Worm (Caenorhabditis elegans): ENCODE measurements around the gene zhp-4.
A peak's percentile ranks its signal among the peaks of the same experiment; 100 is the strongest.

The zhp-4 gene

DNA sequence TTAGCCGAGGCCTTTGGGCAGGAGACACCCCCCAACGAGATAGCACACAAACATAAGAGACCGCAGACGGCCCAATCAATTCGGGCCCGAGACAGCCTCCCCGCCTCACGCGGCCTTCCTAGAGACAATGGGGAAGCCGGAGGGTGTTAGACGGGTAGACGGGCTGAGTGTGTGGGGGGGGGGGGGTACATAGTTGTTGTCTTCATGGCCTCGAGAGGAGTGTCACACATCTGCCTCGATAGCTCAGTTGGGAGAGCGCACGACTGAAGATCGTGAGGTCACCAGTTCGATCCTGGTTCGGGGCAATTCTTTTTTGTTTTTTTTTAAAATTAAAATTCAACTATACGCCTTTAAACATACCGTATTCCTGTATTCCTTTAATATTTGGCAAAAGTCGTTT lies 24.2 kb upstream of the zhp-4 start (continued):
- TF ChIP-seq zfp-3 (GFP tag; conservative IDR thresholded peaks at IDR 0.05) (peak; percentile 40; the same call in 1 of the 2 replicates), mes-2 (tag; optimal IDR thresholded peaks at IDR 0.05; ENCODE audit: poor library complexity, severe bottlenecking) (peak; percentile 64), nhr-42 (GFP tag; IDR thresholded peaks at IDR 0.05) (no peak; the same call in 1 of the 2 replicates), pha-4 (GFP tag; IDR thresholded peaks at IDR 0.05) (peak; percentile 92), pha-4 (tag; optimal IDR thresholded peaks at IDR 0.05) (no peak), fos-1 (tag; optimal IDR thresholded peaks at IDR 0.05) (no peak)

DNA sequence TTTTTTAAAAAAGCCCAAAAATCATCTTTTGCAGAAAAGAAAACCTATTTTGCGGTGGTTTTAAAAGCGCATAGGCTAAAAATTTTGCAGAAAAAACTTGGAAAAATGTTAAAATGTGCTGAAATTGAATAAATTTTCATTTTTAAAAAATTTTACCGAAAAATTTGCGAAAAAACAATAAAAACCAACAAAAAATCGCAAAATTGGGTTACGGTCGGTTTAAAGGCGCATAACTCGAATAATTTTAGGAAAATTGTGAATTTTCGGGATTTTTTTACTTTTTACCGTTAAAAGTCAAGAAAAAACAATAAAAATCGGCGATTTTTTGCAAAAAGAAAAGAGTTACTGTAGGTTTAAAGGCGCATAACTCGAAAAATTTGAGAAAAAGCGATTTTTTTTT lies 23.7 kb upstream of the zhp-4 start:
- TF ChIP-seq dmd-9 (GFP tag; IDR thresholded peaks at IDR 0.05) (no peak), daf-12 (tag; optimal IDR thresholded peaks at IDR 0.05) (no peak), Y105C5A.15 (GFP tag; IDR thresholded peaks at IDR 0.05) (no peak), ceh-32 (tag; optimal IDR thresholded peaks at IDR 0.05; ENCODE audit: poor library complexity) (no peak), R02D3.7 (tag; optimal IDR thresholded peaks at IDR 0.05) (no peak), egl-27 (tag; optimal IDR thresholded peaks at IDR 0.05) (no peak), ces-1 (GFP tag; optimal IDR thresholded peaks at IDR 0.05) (no peak), F26F4.8 (GFP tag; conservative IDR thresholded peaks at IDR 0.05) (no peak), unc-39 (tag; optimal IDR thresholded peaks at IDR 0.05) (no peak), nhr-10 (tag; optimal IDR thresholded peaks at IDR 0.05) (no peak), ztf-11 (tag; optimal IDR thresholded peaks at IDR 0.05) (no peak), dpl-1 (GFP tag; optimal IDR thresholded peaks at IDR 0.05) (no peak), nhr-25 (tag; optimal IDR thresholded peaks at IDR 0.05; ENCODE audit: borderline replicate concordance, insufficient read depth) (no peak), Y75B8A.6 (GFP tag; IDR thresholded peaks at IDR 0.05) (no peak)

DNA sequence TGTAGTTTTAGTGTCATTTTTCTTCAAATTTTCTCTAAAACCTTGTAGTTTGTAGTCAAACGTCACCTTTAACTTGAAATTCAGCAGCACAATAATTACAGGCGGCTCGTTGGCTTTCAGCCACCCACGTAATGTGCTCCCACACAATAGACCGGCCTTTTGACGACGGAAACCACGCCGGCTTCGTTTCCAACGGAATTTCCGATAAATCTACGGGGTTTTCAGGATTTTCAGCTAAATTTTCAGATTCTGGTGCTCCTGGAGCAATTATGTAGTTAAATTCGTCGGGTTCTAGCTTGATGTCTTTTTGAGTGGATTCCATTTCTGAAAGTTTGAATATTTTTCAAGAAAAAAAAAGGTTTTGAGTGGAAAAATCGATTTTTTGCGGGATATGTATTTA lies 23.0 kb upstream of the zhp-4 start, which contains the start of gene bed-1:
bed-1 (minus strand) TSS at position 337 of the 400 bp plus-strand sequence.
- TF ChIP-seq daf-19 (GFP tag; conservative IDR thresholded peaks at IDR 0.05) (no peak), aha-1 (tag) (peak; percentile 68)

DNA sequence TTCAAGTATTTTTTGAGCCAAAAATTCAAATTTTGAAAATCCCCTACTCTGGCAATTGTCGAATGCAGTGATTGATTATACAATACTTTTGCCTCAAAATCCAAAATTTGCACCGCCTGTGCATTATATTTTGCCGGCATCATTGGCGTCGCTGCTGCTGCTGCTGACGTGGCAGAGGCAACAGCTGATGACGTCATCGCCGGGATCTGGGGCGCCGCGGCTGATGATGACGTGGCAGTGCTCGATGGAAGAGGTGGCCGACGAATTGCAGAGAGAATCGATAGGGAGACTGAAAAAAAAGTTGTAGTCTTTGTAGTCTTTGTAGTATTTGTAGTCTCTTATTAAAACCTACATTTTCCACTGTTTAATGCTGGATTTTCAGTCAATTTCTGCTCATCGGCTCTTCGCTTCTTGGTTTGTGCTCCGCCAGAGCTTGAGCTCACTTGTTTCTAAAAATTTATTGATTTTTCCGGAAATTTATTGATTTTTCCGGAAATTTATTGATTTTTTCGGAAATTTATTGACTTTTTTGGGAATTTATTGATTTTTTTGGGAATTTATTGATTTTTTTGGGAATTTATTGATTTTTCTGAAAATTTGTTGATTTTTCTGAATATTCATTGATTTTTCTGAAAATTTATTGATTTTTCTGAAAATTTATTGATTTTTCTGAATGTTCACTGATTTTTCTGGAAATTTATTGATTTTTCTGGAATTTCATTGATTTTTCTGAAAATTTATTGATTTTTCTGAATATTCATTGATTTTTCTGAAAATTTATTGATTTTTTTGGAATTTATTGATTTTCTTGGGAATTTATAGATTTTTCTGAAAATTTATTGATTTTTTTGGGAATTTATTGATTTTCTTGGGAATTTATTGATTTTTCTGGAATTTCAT lies 19.4 kb upstream of the zhp-4 start:
- TF ChIP-seq set-16 (GFP tag; IDR thresholded peaks at IDR 0.05) (peak; percentile 66), nhr-76 (tag; optimal IDR thresholded peaks at IDR 0.05) (no peak), gei-8 (GFP tag; optimal IDR thresholded peaks at IDR 0.05) (no peak), pqm-1 (tag; optimal IDR thresholded peaks at IDR 0.05) (no peak), nhr-42 (GFP tag; IDR thresholded peaks at IDR 0.05) (no peak), ceh-28 (tag; optimal IDR thresholded peaks at IDR 0.05) (peak; percentile 56)

DNA sequence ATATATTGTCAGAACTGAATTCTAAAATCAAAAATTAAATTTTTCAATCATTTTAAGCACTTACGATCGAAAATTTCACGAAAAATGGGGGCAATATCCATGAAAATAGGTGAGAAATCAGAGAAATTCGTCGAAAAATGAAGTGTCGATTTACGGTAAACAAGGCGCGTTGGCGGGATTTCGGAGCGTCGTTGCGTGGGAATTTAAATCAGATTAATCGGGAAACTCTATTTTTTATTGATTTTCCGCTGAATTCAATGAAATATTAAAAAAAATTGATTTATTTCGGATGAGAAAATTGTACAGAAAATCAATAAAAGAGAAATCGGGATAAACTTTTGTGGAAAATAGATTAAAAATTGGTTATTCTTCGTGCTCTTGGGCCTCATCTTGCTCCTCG lies 17.7 kb upstream of the zhp-4 start, which contains the start of gene Y39B6A.13:
Y39B6A.13 (minus strand) TSS at position 166 of the 400 bp plus-strand sequence.
- TF ChIP-seq mxl-2 (GFP tag; conservative IDR thresholded peaks at IDR 0.05) (no peak), Y48G9A.11 (GFP tag; IDR thresholded peaks at IDR 0.05) (peak; percentile 99), daf-12 (tag; optimal IDR thresholded peaks at IDR 0.05) (no peak), daf-16 (GFP tag; optimal IDR thresholded peaks at IDR 0.05) (no peak), daf-16 (tag; optimal IDR thresholded peaks at IDR 0.05) (no peak), T26A8.4 (GFP tag; IDR thresholded peaks at IDR 0.05) (no peak), nhr-28 (tag; optimal IDR thresholded peaks at IDR 0.05) (peak; percentile 30), F26F4.8 (GFP tag; conservative IDR thresholded peaks at IDR 0.05) (no peak), Y75B8A.6 (GFP tag; IDR thresholded peaks at IDR 0.05) (no peak), mep-1 (tag; optimal IDR thresholded peaks at IDR 0.05) (peak; percentile 43), arid-1 (GFP tag; conservative IDR thresholded peaks at IDR 0.05) (no peak), lin-1 (GFP tag; IDR thresholded peaks at IDR 0.05) (no peak), lin-29 (GFP tag; IDR thresholded peaks at IDR 0.05) (no peak), R02D3.7 (tag; optimal IDR thresholded peaks at IDR 0.05) (peak; percentile 78), ctbp-1 (GFP tag; IDR thresholded peaks at IDR 0.05) (no peak), dve-1 (tag; optimal IDR thresholded peaks at IDR 0.05; ENCODE audit: insufficient read depth) (no peak), nhr-11 (tag; optimal IDR thresholded peaks at IDR 0.05) (no peak), unc-130 (GFP tag; optimal IDR thresholded peaks at IDR 0.05) (no peak), pqm-1 (tag; optimal IDR thresholded peaks at IDR 0.05) (no peak), egl-27 (tag; optimal IDR thresholded peaks at IDR 0.05) (no peak), nhr-77 (tag; optimal IDR thresholded peaks at IDR 0.05) (no peak), T20F7.1 (GFP tag; optimal IDR thresholded peaks at IDR 0.05) (peak; percentile 97)

Measured in whole organism, L4 larva.